Fruit fly (Drosophila melanogaster): ENCODE data around the gene vkg.

- TF ChIP-seq CG16779 (tag; optimal IDR thresholded peaks at IDR 0.05) (no peak), CG8119 (GFP tag; IDR thresholded peaks at IDR 0.05) (no peak), achi (GFP tag; optimal IDR thresholded peaks at IDR 0.05) (no peak), salr (GFP tag; optimal IDR thresholded peaks at IDR 0.05) (no peak), Gug (GFP tag; IDR thresholded peaks at IDR 0.05) (no peak), CG3919 (GFP tag; optimal IDR thresholded peaks at IDR 0.05) (no peak), OdsH (GFP tag; optimal IDR thresholded peaks at IDR 0.05) (no peak)
Measured at dm6 chr2L:5029809-5030108, 1.8 kb upstream of the vkg start.

All from whole organism, prepupa.